Worm (Caenorhabditis elegans) whole organism, midembryonic: Measurements from ENCODE around the gene old-2.

Experiments used
- T22C8.4 ChIP-seq: fragments of 200-800 bp; sonication (Bioruptor generic); IDR thresholded peaks from 2 replicates; pipeline ENCODE4 v1.3.6; 2022; ENCODE audit warnings: missing genetic modification characterization, missing compliant biosample characterization
- cog-1 ChIP-seq: sonication (generic microtip); optimal IDR thresholded peaks from 2 replicates; lab custom pipeline; 2016; ENCODE audit warnings: missing genetic modification characterization, missing compliant biosample characterization
- flt-1 ChIP-seq: fragments of 200-800 bp; sonication (Bioruptor generic); IDR thresholded peaks from 2 replicates; pipeline ENCODE4 v1.3.6; 2022; ENCODE audit warnings: missing genetic modification characterization, missing compliant biosample characterization
- klf-2 ChIP-seq: fragments of 200-800 bp; sonication (Bioruptor generic); conservative IDR thresholded peaks from 2 replicates; pipeline ENCODE4 v1.3.6; 2022; ENCODE audit warnings: missing genetic modification reagents, missing genetic modification characterization, missing compliant biosample characterization
- med-1 ChIP-seq: sonication (generic microtip); optimal IDR thresholded peaks from 2 replicates; lab custom pipeline; 2017; ENCODE audit warnings: missing genetic modification characterization, mild to moderate bottlenecking, missing compliant biosample characterization, antibody characterized with exemption, missing genetic modification reagents; ENCODE audit not compliant: insufficient read depth
- ref-1 ChIP-seq: fragments of 200-800 bp; sonication (Bioruptor generic); conservative IDR thresholded peaks from 2 replicates; pipeline ENCODE4 v1.3.6; 2022; ENCODE audit warnings: missing genetic modification reagents, missing genetic modification characterization, missing compliant biosample characterization
- tab-1 ChIP-seq: fragments of 200-800 bp; sonication (Bioruptor generic); IDR thresholded peaks from 2 replicates; pipeline ENCODE4 v1.3.6; 2022; ENCODE audit warnings: missing genetic modification characterization, missing compliant biosample characterization
- ztf-23 ChIP-seq: fragments of 200-800 bp; sonication (Bioruptor generic); IDR thresholded peaks from 2 replicates; pipeline ENCODE4 v1.3.6; 2022; ENCODE audit warnings: missing genetic modification reagents, missing genetic modification characterization, missing compliant biosample characterization
- ztf-29 ChIP-seq: fragments of 200-800 bp; sonication (Bioruptor generic); IDR thresholded peaks from 2 replicates; pipeline ENCODE4 v1.3.6; 2022; ENCODE audit warnings: missing genetic modification reagents, missing genetic modification characterization, missing compliant biosample characterization

old-2 gene

ce11 chrII:9802642-9803041, 46.8 kb downstream of the old-2 start, which contains the start of gene cyp-13A6:
Gene cyp-13A6, minus strand, starts transcription at chrII:9802821.
- TF ChIP-seq klf-2 (GFP tag; lab: Robert Waterston, UW) (no peak), T22C8.4 (GFP tag; lab: Robert Waterston, UW) (no peak), ztf-29 (no peak), ztf-23 (GFP tag; lab: Robert Waterston, UW) (no peak), cog-1 (tag; lab: Kevin White, UChicago) (no peak), tab-1 (GFP tag; lab: Robert Waterston, UW) (no peak), ref-1 (GFP tag; lab: Robert Waterston, UW) (no peak), med-1 (GFP tag; lab: Kevin White, UChicago) (no peak), flt-1 (GFP tag; lab: Robert Waterston, UW) (no peak)

ce11 chrII:9800251-9800650, 49.1 kb downstream of the old-2 start, which contains the start of gene cyp-13A5:
Gene cyp-13A5, minus strand, starts transcription at chrII:9800362.
- TF ChIP-seq cog-1 (tag; lab: Kevin White, UChicago) = no peak
- no peak for TF ChIP-seq med-1 (GFP tag; lab: Kevin White, UChicago)
- TF ChIP-seq flt-1 (GFP tag; lab: Robert Waterston, UW) = no peak
- TF ChIP-seq ref-1 (GFP tag; lab: Robert Waterston, UW) = no peak
- TF ChIP-seq T22C8.4 (GFP tag; lab: Robert Waterston, UW) = no peak
- no peak for TF ChIP-seq klf-2 (GFP tag; lab: Robert Waterston, UW)
- TF ChIP-seq tab-1 (GFP tag; lab: Robert Waterston, UW) = no peak
- no peak for TF ChIP-seq ztf-29
- no peak for TF ChIP-seq ztf-23 (GFP tag; lab: Robert Waterston, UW)

ce11 chrII:9797664-9798063, 51.7 kb downstream of the old-2 start, which contains the start of gene cyp-13A4:
Gene cyp-13A4, minus strand, starts transcription at chrII:9797740.
- TF ChIP-seq tab-1 (GFP tag; lab: Robert Waterston, UW) (no peak), ref-1 (GFP tag; lab: Robert Waterston, UW) (no peak), flt-1 (GFP tag; lab: Robert Waterston, UW) (no peak), ztf-29 (no peak), T22C8.4 (GFP tag; lab: Robert Waterston, UW) (no peak)
